Worm (Caenorhabditis elegans): Measurements from ENCODE around the gene set-5.
A peak's percentile ranks its signal among the peaks of the same experiment; 100 is the strongest.

set-5 gene

DNA sequence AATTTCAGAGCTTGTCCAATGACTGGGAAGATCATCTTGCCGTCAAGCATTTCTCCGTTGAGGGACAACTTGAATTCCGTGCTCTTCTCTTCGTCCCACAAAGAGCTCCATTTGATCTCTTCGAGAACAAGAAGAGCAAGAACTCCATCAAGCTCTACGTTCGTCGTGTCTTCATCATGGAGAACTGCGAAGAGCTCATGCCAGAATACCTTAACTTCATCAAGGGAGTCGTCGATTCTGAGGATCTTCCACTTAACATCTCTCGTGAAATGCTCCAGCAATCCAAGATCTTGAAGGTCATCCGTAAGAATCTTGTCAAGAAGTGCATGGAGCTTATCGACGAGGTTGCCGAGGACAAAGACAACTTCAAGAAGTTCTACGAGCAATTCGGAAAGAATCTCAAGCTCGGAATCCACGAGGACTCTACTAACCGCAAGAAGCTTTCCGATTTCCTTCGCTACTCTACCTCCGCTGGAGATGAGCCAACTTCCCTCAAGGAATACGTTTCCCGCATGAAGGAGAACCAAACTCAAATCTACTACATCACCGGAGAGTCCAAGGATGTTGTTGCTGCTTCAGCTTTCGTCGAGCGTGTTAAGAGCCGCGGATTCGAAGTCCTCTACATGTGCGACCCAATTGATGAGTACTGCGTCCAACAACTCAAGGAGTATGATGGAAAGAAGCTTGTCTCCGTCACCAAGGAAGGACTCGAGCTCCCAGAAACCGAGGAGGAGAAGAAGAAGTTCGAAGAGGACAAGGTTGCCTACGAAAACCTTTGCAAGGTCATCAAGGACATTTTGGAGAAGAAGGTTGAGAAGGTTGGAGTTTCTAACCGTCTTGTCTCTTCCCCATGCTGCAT, 11.4 kb upstream of the set-5 start:
- TF ChIP-seq aha-1 (tag; optimal IDR thresholded peaks at IDR 0.05) (no peak), jun-1 (tag; optimal IDR thresholded peaks at IDR 0.05) (no peak), ztf-11 (tag; optimal IDR thresholded peaks at IDR 0.05) (peak in 1 of 2 experiments; percentile 7), nhr-85 (tag) (peak; percentile 62), skn-1 (tag; optimal IDR thresholded peaks at IDR 0.05) (peak; percentile 21), ama-1 (optimal IDR thresholded peaks at IDR 0.05) (peak; percentile 68), ceh-90 (tag; optimal IDR thresholded peaks at IDR 0.05) (no peak), rnt-1 (tag; optimal IDR thresholded peaks at IDR 0.05) (peak; percentile 1), efl-1 (optimal IDR thresholded peaks at IDR 0.05) (no peak), efl-1 (GFP tag; optimal IDR thresholded peaks at IDR 0.05 in 1 of 2) (peak in 1 of 2 experiments; percentile 78)

DNA sequence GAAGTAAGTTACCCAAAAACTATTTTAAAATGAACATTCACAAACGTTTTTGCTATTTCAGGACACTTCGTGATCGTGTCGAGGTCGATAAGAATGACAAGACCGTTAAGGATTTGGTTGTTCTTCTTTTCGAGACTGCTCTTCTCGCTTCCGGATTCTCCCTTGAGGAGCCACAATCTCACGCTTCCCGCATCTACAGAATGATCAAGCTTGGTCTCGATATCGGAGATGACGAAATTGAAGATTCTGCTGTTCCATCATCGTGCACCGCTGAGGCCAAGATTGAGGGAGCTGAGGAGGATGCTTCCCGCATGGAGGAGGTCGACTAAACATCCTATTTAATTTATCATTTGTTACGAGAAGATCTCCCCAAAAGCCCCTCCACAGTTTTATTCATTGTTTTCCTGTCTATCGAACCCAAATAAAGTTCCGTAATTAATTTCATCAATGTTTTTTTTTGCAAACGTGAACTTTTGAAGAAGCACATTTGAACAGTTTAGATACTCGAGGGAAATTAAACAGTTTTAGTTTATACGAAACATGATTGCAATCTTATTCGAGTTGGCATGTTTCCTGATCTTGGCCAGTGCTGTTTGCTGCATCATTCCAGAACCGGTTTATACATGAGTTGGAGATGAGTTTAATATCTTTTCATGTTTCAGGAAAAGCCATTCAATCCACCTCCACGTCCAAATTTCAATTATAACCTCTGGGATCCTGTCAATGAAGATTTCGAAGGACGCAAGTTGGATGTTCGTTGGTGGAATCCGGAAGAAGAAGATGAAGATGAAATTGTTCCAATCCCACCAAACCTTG, 10.5 kb upstream of the set-5 start, which contains the start of gene C47E8.11:
Gene C47E8.11 (plus strand): TSS at position 520 of the 816 bp plus-strand sequence.
- TF ChIP-seq tbx-2 (tag; optimal IDR thresholded peaks at IDR 0.05) (no peak), nhr-90 (tag; optimal IDR thresholded peaks at IDR 0.05; ENCODE audit: poor library complexity) (peak; percentile 65), fos-1 (tag; optimal IDR thresholded peaks at IDR 0.05) (no peak), elt-2 (tag; optimal IDR thresholded peaks at IDR 0.05) (peak; percentile 31), rnt-1 (tag; optimal IDR thresholded peaks at IDR 0.05) (peak; percentile 41), efl-1 (optimal IDR thresholded peaks at IDR 0.05) (no peak), efl-1 (GFP tag; optimal IDR thresholded peaks at IDR 0.05 in 1 of 2) (peak; percentile 13 to 68), nhr-12 (tag; optimal IDR thresholded peaks at IDR 0.05) (no peak), ceh-90 (tag; optimal IDR thresholded peaks at IDR 0.05) (no peak), ztf-4 (tag; optimal IDR thresholded peaks at IDR 0.05) (peak; percentile 49), ces-1 (GFP tag; optimal IDR thresholded peaks at IDR 0.05) (no peak), hlh-17 (GFP tag; optimal IDR thresholded peaks at IDR 0.05; ENCODE audit: borderline replicate concordance) (no peak), ets-5 (GFP tag; IDR thresholded peaks at IDR 0.05) (no peak), lin-14 (GFP tag; optimal IDR thresholded peaks at IDR 0.05) (peak; percentile 33), nhr-85 (tag) (no peak), ceh-82 (tag; optimal IDR thresholded peaks at IDR 0.05) (no peak), mep-1 (tag; optimal IDR thresholded peaks at IDR 0.05) (peak; percentile 62), dsc-1 (tag; optimal IDR thresholded peaks at IDR 0.05) (peak; percentile 38), zip-4 (GFP tag; optimal IDR thresholded peaks at IDR 0.05) (no peak), lin-39 (tag; optimal IDR thresholded peaks at IDR 0.05) (no peak), elt-3 (tag; optimal IDR thresholded peaks at IDR 0.05) (no peak), lin-13 (GFP tag; optimal IDR thresholded peaks at IDR 0.05) (peak; percentile 25), lsy-2 (tag; optimal IDR thresholded peaks at IDR 0.05) (peak; percentile 26 to 41), lin-35 (GFP tag; optimal IDR thresholded peaks at IDR 0.05) (peak; percentile 24 to 62), aly-2 (tag; optimal IDR thresholded peaks at IDR 0.05) (peak; percentile 100), nhr-71 (tag; optimal IDR thresholded peaks at IDR 0.05) (peak; percentile 69), mef-2 (tag; optimal IDR thresholded peaks at IDR 0.05) (no peak), Y116A8C.19 (tag; optimal IDR thresholded peaks at IDR 0.05; ENCODE audit: borderline replicate concordance) (no peak), zag-1 (tag; optimal IDR thresholded peaks at IDR 0.05) (no peak), unc-98 (GFP tag; IDR thresholded peaks at IDR 0.05) (no peak), jun-1 (tag; optimal IDR thresholded peaks at IDR 0.05) (no peak), snpc-4 (tag; optimal IDR thresholded peaks at IDR 0.05) (peak; percentile 28), swsn-7 (tag; optimal IDR thresholded peaks at IDR 0.05) (peak; percentile 63), nhr-19 (GFP tag; conservative IDR thresholded peaks at IDR 0.05) (peak; percentile 38; the same call in 1 of the 2 replicates), nhr-237 (tag; optimal IDR thresholded peaks at IDR 0.05) (no peak), lir-3 (tag; optimal IDR thresholded peaks at IDR 0.05; ENCODE audit: poor library complexity) (no peak), unc-62 (GFP tag; optimal IDR thresholded peaks at IDR 0.05) (no peak), pax-3 (tag; optimal IDR thresholded peaks at IDR 0.05) (peak; percentile 65), dpl-1 (GFP tag; optimal IDR thresholded peaks at IDR 0.05) (no peak), nhr-77 (tag; optimal IDR thresholded peaks at IDR 0.05) (no peak), egl-13 (tag; optimal IDR thresholded peaks at IDR 0.05) (peak; percentile 5), xbp-1 (tag; optimal IDR thresholded peaks at IDR 0.05) (peak; percentile 12), nhr-47 (tag; optimal IDR thresholded peaks at IDR 0.05) (peak; percentile 48)

All from whole organism, L1 larva.